Worm (Caenorhabditis elegans) whole organism, L2 larva: ENCODE measurements around the gene chil-1.

ENCODE experiments used
- F13H6.1 ChIP-seq: sonication (generic microtip); optimal IDR thresholded peaks from 2 replicates; lab custom pipeline; 2016; ENCODE audit warnings: missing genetic modification characterization, missing compliant biosample characterization
- R02D3.7 ChIP-seq: fragments of 150-350 bp; optimal IDR thresholded peaks from 2 replicates; lab custom pipeline; 2014; ENCODE audit warnings: missing biosample characterization, missing genetic modification characterization
- Y55F3AM.14 ChIP-seq: fragments of 200-800 bp; sonication (Bioruptor generic); optimal IDR thresholded peaks from 2 replicates; lab custom pipeline; 2018; ENCODE audit warnings: mild to moderate bottlenecking, missing genetic modification characterization, missing compliant biosample characterization
- ZK546.5 ChIP-seq: sonication (generic microtip); optimal IDR thresholded peaks from 2 replicates; lab custom pipeline; 2017; ENCODE audit warnings: missing biosample characterization, missing genetic modification characterization
- aly-2 ChIP-seq: fragments of 150-350 bp; optimal IDR thresholded peaks from 2 replicates; lab custom pipeline; 2014; ENCODE audit warnings: missing biosample characterization, missing genetic modification characterization
- ama-1 ChIP-seq: fragments of 150-350 bp; optimal IDR thresholded peaks from 2 replicates; lab custom pipeline; 2018; ENCODE audit warnings: inconsistent platforms
- ceh-16 ChIP-seq: fragments of 150-350 bp; optimal IDR thresholded peaks from 2 replicates; lab custom pipeline; 2014; ENCODE audit warnings: missing biosample characterization, missing genetic modification characterization
- ceh-82 ChIP-seq: fragments of 150-350 bp; optimal IDR thresholded peaks from 2 replicates; lab custom pipeline; 2014; ENCODE audit warnings: missing biosample characterization, missing genetic modification characterization
- crh-2 ChIP-seq: sonication (generic microtip); optimal IDR thresholded peaks from 2 replicates; lab custom pipeline; 2017; ENCODE audit warnings: missing biosample characterization, missing genetic modification characterization
- dmd-4 ChIP-seq: sonication (generic microtip); optimal IDR thresholded peaks from 2 replicates; lab custom pipeline; 2017; ENCODE audit warnings: missing biosample characterization, missing genetic modification characterization
- egl-27 ChIP-seq: sonication (generic microtip); optimal IDR thresholded peaks from 3 replicates; lab custom pipeline; 2017; ENCODE audit warnings: missing biosample characterization, missing genetic modification reagents, missing genetic modification characterization
- elt-1 ChIP-seq: fragments of 150-350 bp; optimal IDR thresholded peaks from 2 replicates; lab custom pipeline; 2014; ENCODE audit warnings: missing biosample characterization, missing genetic modification characterization
- elt-3 ChIP-seq: sonication (generic microtip); optimal IDR thresholded peaks from 2 replicates; lab custom pipeline; 2017; ENCODE audit warnings: missing biosample characterization, missing genetic modification characterization
- gmeb-1 ChIP-seq: fragments of 150-350 bp; optimal IDR thresholded peaks from 2 replicates; lab custom pipeline; 2014; ENCODE audit warnings: missing biosample characterization, missing genetic modification characterization
- lin-13 ChIP-seq: fragments of 150-350 bp; optimal IDR thresholded peaks from 2 replicates; lab custom pipeline; 2014; ENCODE audit warnings: missing biosample characterization, missing genetic modification reagents, missing genetic modification characterization
- lin-39 ChIP-seq: fragments of 150-350 bp; optimal IDR thresholded peaks from 2 replicates; lab custom pipeline; 2014; ENCODE audit warnings: missing biosample characterization, missing genetic modification reagents, missing genetic modification characterization
- lsy-2 ChIP-seq, 2 experiments: fragments of 150-350 bp in 1 of 2; sonication (generic microtip) in 1 of 2; optimal IDR thresholded peaks; 2 replicates each; lab custom pipeline; 2014 to 2017; ENCODE audit warnings: missing biosample characterization in 2 of 2, missing genetic modification characterization in 2 of 2
- mbf-1 ChIP-seq: sonication (generic microtip); optimal IDR thresholded peaks from 2 replicates; lab custom pipeline; 2017; ENCODE audit warnings: missing biosample characterization, missing genetic modification characterization
- mdl-1 ChIP-seq, 2 experiments: fragments of 150-350 bp in 1 of 2; sonication (generic microtip) in 1 of 2; optimal IDR thresholded peaks; 2 replicates each; lab custom pipeline; 2017; ENCODE audit warnings: missing biosample characterization in 2 of 2, missing genetic modification characterization in 2 of 2
- nhr-10 ChIP-seq: sonication (generic microtip); optimal IDR thresholded peaks from 2 replicates; lab custom pipeline; 2017; ENCODE audit warnings: missing biosample characterization, missing genetic modification characterization
- nhr-129 ChIP-seq: fragments of 150-350 bp; optimal IDR thresholded peaks from 2 replicates; lab custom pipeline; 2014; ENCODE audit warnings: missing biosample characterization, missing genetic modification characterization
- nhr-21 ChIP-seq: fragments of 150-350 bp; optimal IDR thresholded peaks from 2 replicates; lab custom pipeline; 2014; ENCODE audit warnings: missing biosample characterization, missing genetic modification characterization
- nhr-23 ChIP-seq: fragments of 150-350 bp; optimal IDR thresholded peaks from 2 replicates; lab custom pipeline; 2014; ENCODE audit warnings: missing biosample characterization, missing genetic modification reagents, missing genetic modification characterization
- nhr-25 ChIP-seq: fragments of 150-350 bp; sonication (generic microtip); optimal IDR thresholded peaks from 3 replicates; lab custom pipeline; 2014; ENCODE audit warnings: missing biosample characterization, missing genetic modification characterization
- nhr-6 ChIP-seq: fragments of 150-350 bp; optimal IDR thresholded peaks from 2 replicates; lab custom pipeline; 2014; ENCODE audit warnings: missing biosample characterization, missing genetic modification characterization
- nhr-77 ChIP-seq: fragments of 150-350 bp; optimal IDR thresholded peaks from 2 replicates; lab custom pipeline; 2014; ENCODE audit warnings: missing biosample characterization, missing genetic modification characterization
- peb-1 ChIP-seq: fragments of 150-350 bp; optimal IDR thresholded peaks from 2 replicates; lab custom pipeline; 2014; ENCODE audit warnings: missing biosample characterization, missing genetic modification characterization
- snpc-4 ChIP-seq: fragments of 150-350 bp; optimal IDR thresholded peaks from 2 replicates; lab custom pipeline; 2014; ENCODE audit warnings: missing biosample characterization, missing genetic modification characterization
- unc-39 ChIP-seq: fragments of 150-350 bp; optimal IDR thresholded peaks from 2 replicates; lab custom pipeline; 2014; ENCODE audit warnings: missing biosample characterization, missing genetic modification characterization
- unc-55 ChIP-seq: fragments of 150-350 bp; sonication (generic microtip); optimal IDR thresholded peaks from 3 replicates; lab custom pipeline; 2014; ENCODE audit warnings: missing biosample characterization, missing genetic modification reagents, missing genetic modification characterization
- unc-62 ChIP-seq: fragments of 150-350 bp; optimal IDR thresholded peaks from 2 replicates; lab custom pipeline; 2014; ENCODE audit warnings: missing biosample characterization, missing genetic modification reagents, missing genetic modification characterization
- ztf-1 ChIP-seq: fragments of 200-800 bp; sonication (Bioruptor generic); conservative IDR thresholded peaks from 2 replicates; pipeline ENCODE4 v1.3.6; 2022; ENCODE audit warnings: missing genetic modification characterization, missing compliant biosample characterization
- ztf-4 ChIP-seq: fragments of 150-350 bp; optimal IDR thresholded peaks from 2 replicates; lab custom pipeline; 2014; ENCODE audit warnings: missing biosample characterization, missing genetic modification characterization

Gene chil-1

ce11 chrII:9857791-9858190 lies 8.5 kb downstream of the chil-1 start, which contains the start of gene chil-6:
TSS of gene chil-6 (minus strand) at chrII:9857891.
- TF ChIP-seq nhr-10 (tag; lab: Kevin White, UChicago) (no peak), ceh-16 (no peak), unc-55 (GFP tag; lab: Kevin White, UChicago) (no peak)
- TF ChIP-seq, all 48 proteins: peak for 0

ce11 chrII:9855620-9856019 lies 10.7 kb downstream of the chil-1 start, which contains the start of gene chil-4:
TSS of gene chil-4 (minus strand) at chrII:9855720.
- TF ChIP-seq mbf-1: no peak
- no peak for TF ChIP-seq peb-1 (tag; lab: Kevin White, UChicago)
- no peak for TF ChIP-seq aly-2 (tag; lab: Kevin White, UChicago)
- TF ChIP-seq ZK546.5 (tag; lab: Kevin White, UChicago): no peak
- TF ChIP-seq snpc-4 (tag; lab: Kevin White, UChicago): no peak
- no peak for TF ChIP-seq lin-39 (tag; lab: Kevin White, UChicago)
- no peak for TF ChIP-seq elt-3
- TF ChIP-seq ceh-82 (tag; lab: Kevin White, UChicago): no peak
- TF ChIP-seq nhr-21 (tag; lab: Kevin White, UChicago): no peak
- no peak for TF ChIP-seq gmeb-1 (tag; lab: Kevin White, UChicago)
- TF ChIP-seq, all 48 proteins: peak for 0

- TF ChIP-seq lsy-2 (tag; optimal IDR thresholded peaks at IDR 0.05; lab: Kevin White, UChicago) (no peak), crh-2 (tag; lab: Kevin White, UChicago) (no peak), Y55F3AM.14 (GFP tag; lab: Kevin White, UChicago) (no peak), nhr-23 (tag; lab: Kevin White, UChicago) (no peak), R02D3.7 (tag; lab: Kevin White, UChicago) (no peak)
Observed at ce11 chrII:9850945-9851344, 15.3 kb downstream of the chil-1 start, which contains the start of gene ZK938.10. TSS of gene ZK938.10 (minus strand) at chrII:9851045.

- no peak for TF ChIP-seq ztf-1 (GFP tag; lab: Robert Waterston, UW)
- TF ChIP-seq R02D3.7 (tag; lab: Kevin White, UChicago): no peak
- TF ChIP-seq dmd-4 (tag; lab: Kevin White, UChicago): no peak
- no peak for TF ChIP-seq peb-1 (tag; lab: Kevin White, UChicago)
- no peak for TF ChIP-seq ceh-16
- no peak for TF ChIP-seq unc-39 (tag; lab: Kevin White, UChicago)
- no peak for TF ChIP-seq F13H6.1 (tag; lab: Kevin White, UChicago)
- no peak for TF ChIP-seq unc-62 (GFP tag; lab: Kevin White, UChicago)
- no peak for TF ChIP-seq elt-3
- TF ChIP-seq nhr-6 (tag; lab: Kevin White, UChicago): no peak
- no peak for TF ChIP-seq gmeb-1 (tag; lab: Kevin White, UChicago)
- TF ChIP-seq ztf-4: no peak
Observed at ce11 chrII:9849497-9849896, 16.8 kb downstream of the chil-1 start, which contains the start of gene old-2. TSS of gene old-2 (minus strand) at chrII:9849597.

ce11 chrII:9845239-9845638 lies 21.0 kb downstream of the chil-1 start, which contains the start of gene chil-9:
TSS of gene chil-9 (minus strand) at chrII:9845339.
- TF ChIP-seq mbf-1 (no peak), ama-1 (lab: Kevin White, UChicago) (no peak), unc-55 (GFP tag; lab: Kevin White, UChicago) (no peak), ZK546.5 (tag; lab: Kevin White, UChicago) (no peak), aly-2 (tag; lab: Kevin White, UChicago) (no peak), egl-27 (tag; lab: Kevin White, UChicago) (no peak), elt-1 (tag; lab: Kevin White, UChicago) (no peak), mdl-1 (tag; optimal IDR thresholded peaks at IDR 0.05; lab: Kevin White, UChicago) (no peak), lin-13 (GFP tag; lab: Kevin White, UChicago) (no peak), nhr-129 (tag; lab: Kevin White, UChicago) (no peak), lin-39 (tag; lab: Kevin White, UChicago) (no peak), elt-3 (no peak), nhr-77 (tag; lab: Kevin White, UChicago) (no peak)
- TF ChIP-seq, all 48 proteins: peak for 0

- no peak for TF ChIP-seq dmd-4 (tag; lab: Kevin White, UChicago)
- no peak for TF ChIP-seq crh-2 (tag; lab: Kevin White, UChicago)
- TF ChIP-seq nhr-21 (tag; lab: Kevin White, UChicago): no peak
- TF ChIP-seq unc-39 (tag; lab: Kevin White, UChicago): no peak
- TF ChIP-seq nhr-25 (tag; lab: Kevin White, UChicago): no peak
Observed at ce11 chrII:9841985-9842505, 24.2 kb downstream of the chil-1 start, which contains the start of gene rnh-1.2. TSS of gene rnh-1.2 (minus strand) at chrII:9842035.
